Worm (Caenorhabditis elegans) whole organism, L4 larva: ENCODE measurements around the gene daz-1.

Experiments
- ZK546.5 ChIP-seq, 2 experiments: sonication (generic microtip); optimal IDR thresholded peaks; 2 replicates each; lab custom pipeline; 2017; ENCODE audit warnings: missing biosample characterization in 2 of 2, missing genetic modification characterization in 2 of 2
- ceh-28 ChIP-seq: fragments of 150-350 bp; optimal IDR thresholded peaks from 2 replicates; lab custom pipeline; 2014; ENCODE audit warnings: missing biosample characterization, missing genetic modification reagents, missing genetic modification characterization
- ceh-44 ChIP-seq: fragments of 200-800 bp; sonication (Bioruptor generic); IDR thresholded peaks from 2 replicates; pipeline ENCODE4 v1.3.6; 2022; ENCODE audit warnings: missing genetic modification reagents, missing genetic modification characterization, missing compliant biosample characterization
- hlh-11 ChIP-seq: fragments of 200-800 bp; sonication (Bioruptor generic); optimal IDR thresholded peaks from 2 replicates; lab custom pipeline; 2018; ENCODE audit warnings: mild to moderate bottlenecking, missing genetic modification characterization, missing compliant biosample characterization
- nhr-48 ChIP-seq: sonication (generic microtip); optimal IDR thresholded peaks from 2 replicates; lab custom pipeline; 2016; ENCODE audit warnings: mild to moderate bottlenecking, missing genetic modification characterization, missing compliant biosample characterization
- pqm-1 ChIP-seq: sonication (generic microtip); optimal IDR thresholded peaks from 2 replicates; lab custom pipeline; 2017; ENCODE audit warnings: missing biosample characterization, missing genetic modification characterization
- ztf-11 ChIP-seq: fragments of 150-350 bp; optimal IDR thresholded peaks from 2 replicates; lab custom pipeline; 2014; ENCODE audit warnings: missing biosample characterization, missing genetic modification characterization

DNA sequence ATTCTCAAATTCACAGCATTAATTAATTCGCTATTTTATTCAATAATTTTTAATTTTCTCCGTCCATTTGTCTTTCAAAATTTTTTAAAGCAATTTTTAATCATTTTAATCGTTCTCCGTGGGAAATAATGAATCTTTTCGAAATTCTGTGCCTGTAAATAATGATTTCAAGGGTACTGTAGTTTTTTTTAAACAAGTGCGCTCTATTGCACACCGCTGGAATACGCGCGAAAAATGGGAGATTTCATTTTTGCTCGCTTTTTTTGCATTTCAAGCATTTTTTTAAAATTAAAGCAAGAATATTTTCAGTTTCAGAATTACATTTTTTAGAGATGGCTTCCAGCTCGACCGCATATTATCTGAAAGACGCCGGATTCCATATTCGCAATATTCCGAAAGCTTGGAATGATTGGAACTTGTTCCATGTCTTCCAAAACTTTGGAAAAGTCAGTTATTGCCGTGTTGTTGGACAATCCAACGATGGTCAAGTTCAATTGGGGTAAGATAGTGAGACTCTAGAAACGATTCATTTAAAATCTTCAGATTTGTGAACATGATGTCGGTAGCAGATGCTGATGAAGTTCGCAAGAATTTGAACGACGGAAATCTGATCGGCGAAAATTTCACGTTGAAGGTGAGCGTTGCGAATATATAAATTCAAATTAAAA lies 35.0 kb upstream of the daz-1 start, which contains the start of gene tofu-6:
- TF ChIP-seq hlh-11 (tag; lab: Kevin White, UChicago) (no peak), ceh-28 (no peak), ztf-11 (tag; lab: Kevin White, UChicago) (no peak), ceh-44 (GFP tag; lab: Robert Waterston, UW) (no peak), nhr-48 (tag; lab: Kevin White, UChicago) (no peak), ZK546.5 (tag; optimal IDR thresholded peaks at IDR 0.05; lab: Kevin White, UChicago) (no peak), pqm-1 (tag; lab: Kevin White, UChicago) (no peak)
